Worm (Caenorhabditis elegans): ENCODE measurements around the gene C15F1.8.
"Not testable (repeated sequence)": the region's sequence is repeated elsewhere in the genome, so short reads cannot be mapped to it uniquely, and the experiment has no call there.

The C15F1.8 gene

ce11 chrII:6977732-6978131 lies at the start of gene C15F1.8:
TSS of gene C15F1.8 (minus strand) at chrII:6977832.
- TF ChIP-seq aly-1 (tag; optimal IDR thresholded peaks at IDR 0.05); hmbx-1 (tag; optimal IDR thresholded peaks at IDR 0.05); sea-1 (GFP tag; conservative IDR thresholded peaks at IDR 0.05): not testable (repeated sequence)

ce11 chrII:7024897-7025852 lies 47.5 kb upstream of the C15F1.8 start, which contains the start of gene znf-598:
TSS of gene znf-598 (plus strand) at chrII:7025802.
- TF ChIP-seq tbx-37 (GFP tag; conservative IDR thresholded peaks at IDR 0.05) (no peak), hmbx-1 (tag; optimal IDR thresholded peaks at IDR 0.05) (no peak), scrt-1 (GFP tag; IDR thresholded peaks at IDR 0.05) (no peak), tra-4 (tag; optimal IDR thresholded peaks at IDR 0.05) (no peak), ets-7 (tag; optimal IDR thresholded peaks at IDR 0.05) (no peak), hnd-1 (tag; optimal IDR thresholded peaks at IDR 0.05) (no peak), F13C5.2 (tag; optimal IDR thresholded peaks at IDR 0.05) (no peak), sea-1 (GFP tag; conservative IDR thresholded peaks at IDR 0.05) (no peak), aly-1 (tag; optimal IDR thresholded peaks at IDR 0.05) (no peak)

- peak; percentile 22 for TF ChIP-seq F13C5.2 (tag; optimal IDR thresholded peaks at IDR 0.05)
- no peak for TF ChIP-seq tra-4 (tag; optimal IDR thresholded peaks at IDR 0.05)
- TF ChIP-seq hmg-4 (GFP tag; optimal IDR thresholded peaks at IDR 0.05) = peak; percentile 20
- no peak for TF ChIP-seq tbx-11 (GFP tag; IDR thresholded peaks at IDR 0.05)
These were observed 44.9 kb upstream of the C15F1.8 start, which contains the start of the genes lst-6 and lst-5 for ce11 chrII:7022370-7023001. TSS of gene lst-6 (minus strand) at chrII:7022509. TSS of gene lst-5 (plus strand) at chrII:7022913.

- no peak for TF ChIP-seq pes-1 (GFP tag; IDR thresholded peaks at IDR 0.05)
- no peak for TF ChIP-seq flt-1 (GFP tag; IDR thresholded peaks at IDR 0.05)
- TF ChIP-seq hmg-4 (GFP tag; optimal IDR thresholded peaks at IDR 0.05) = no peak
- no peak for TF ChIP-seq sea-1 (GFP tag; conservative IDR thresholded peaks at IDR 0.05)
- TF ChIP-seq ets-7 (tag; optimal IDR thresholded peaks at IDR 0.05) = no peak
- no peak for TF ChIP-seq tbx-11 (GFP tag; IDR thresholded peaks at IDR 0.05)
- no peak for TF ChIP-seq tra-4 (tag; optimal IDR thresholded peaks at IDR 0.05)
- no peak for TF ChIP-seq ama-1 (optimal IDR thresholded peaks at IDR 0.05)
- TF ChIP-seq hnd-1 (tag; optimal IDR thresholded peaks at IDR 0.05) = no peak
- no peak for TF ChIP-seq B0310.2 (tag; optimal IDR thresholded peaks at IDR 0.05)
- TF ChIP-seq aly-1 (tag; optimal IDR thresholded peaks at IDR 0.05) = no peak
- no peak for TF ChIP-seq ceh-13 (GFP tag; optimal IDR thresholded peaks at IDR 0.05)
- TF ChIP-seq F13C5.2 (tag; optimal IDR thresholded peaks at IDR 0.05) = no peak
- no peak for TF ChIP-seq ceh-36 (tag; optimal IDR thresholded peaks at IDR 0.05)
- no peak for TF ChIP-seq tbx-37 (GFP tag; conservative IDR thresholded peaks at IDR 0.05)
These were observed 35.0 kb upstream of the C15F1.8 start, which contains the start of gene sqv-7 for ce11 chrII:7012592-7012991. TSS of gene sqv-7 (minus strand) at chrII:7012692.

ce11 chrII:7002956-7003357 lies 25.3 kb upstream of the C15F1.8 start:
- TF ChIP-seq tbx-11 (GFP tag; IDR thresholded peaks at IDR 0.05) (0 out of 2 replicates have a peak, but pooled peaks have one; percentile 39), ceh-36 (tag; optimal IDR thresholded peaks at IDR 0.05) (no peak), tbx-37 (GFP tag; conservative IDR thresholded peaks at IDR 0.05) (0 out of 2 replicates have a peak, but pooled peaks have one; percentile 17)

ce11 chrII:7001405-7001804 lies 23.8 kb upstream of the C15F1.8 start:
- TF ChIP-seq tra-4 (tag; optimal IDR thresholded peaks at IDR 0.05) (peak; percentile 72), scrt-1 (GFP tag; IDR thresholded peaks at IDR 0.05) (peak; percentile 97), hmbx-1 (tag; optimal IDR thresholded peaks at IDR 0.05) (peak; percentile 68), hmg-4 (GFP tag; optimal IDR thresholded peaks at IDR 0.05) (peak; percentile 97), hnd-1 (tag; optimal IDR thresholded peaks at IDR 0.05) (peak; percentile 67), sea-1 (GFP tag; conservative IDR thresholded peaks at IDR 0.05) (peak; percentile 96), B0310.2 (tag; optimal IDR thresholded peaks at IDR 0.05) (peak; percentile 78), pes-1 (GFP tag; IDR thresholded peaks at IDR 0.05) (peak; percentile 96), flt-1 (GFP tag; IDR thresholded peaks at IDR 0.05) (peak; percentile 98), tbx-11 (GFP tag; IDR thresholded peaks at IDR 0.05) (peak; percentile 90), F13C5.2 (tag; optimal IDR thresholded peaks at IDR 0.05) (peak; percentile 80), aly-1 (tag; optimal IDR thresholded peaks at IDR 0.05) (peak; percentile 81), ets-7 (tag; optimal IDR thresholded peaks at IDR 0.05) (peak; percentile 57), ceh-13 (GFP tag; optimal IDR thresholded peaks at IDR 0.05) (peak; percentile 77), ceh-36 (tag; optimal IDR thresholded peaks at IDR 0.05) (peak; percentile 97), tbx-37 (GFP tag; conservative IDR thresholded peaks at IDR 0.05) (peak; percentile 89)

ce11 chrII:6995583-6995982 lies 18.0 kb upstream of the C15F1.8 start:
- no peak for TF ChIP-seq scrt-1 (GFP tag; IDR thresholded peaks at IDR 0.05)
- no peak for TF ChIP-seq tbx-11 (GFP tag; IDR thresholded peaks at IDR 0.05)
- TF ChIP-seq hmbx-1 (tag; optimal IDR thresholded peaks at IDR 0.05) = no peak
- TF ChIP-seq aly-1 (tag; optimal IDR thresholded peaks at IDR 0.05) = no peak
- TF ChIP-seq B0310.2 (tag; optimal IDR thresholded peaks at IDR 0.05) = no peak
- TF ChIP-seq ama-1 (optimal IDR thresholded peaks at IDR 0.05) = no peak
- no peak for TF ChIP-seq sea-1 (GFP tag; conservative IDR thresholded peaks at IDR 0.05)
- TF ChIP-seq hmg-4 (GFP tag; optimal IDR thresholded peaks at IDR 0.05) = no peak
- TF ChIP-seq hnd-1 (tag; optimal IDR thresholded peaks at IDR 0.05) = no peak
- no peak for TF ChIP-seq F13C5.2 (tag; optimal IDR thresholded peaks at IDR 0.05)
- no peak for TF ChIP-seq ceh-13 (GFP tag; optimal IDR thresholded peaks at IDR 0.05)
- TF ChIP-seq pes-1 (GFP tag; IDR thresholded peaks at IDR 0.05) = no peak
